Fruit fly (Drosophila melanogaster) whole organism, pupa: Measurements from ENCODE around the gene FoxL1.

Experiments
- CG13204 ChIP-seq: fragments of 200-800 bp; sonication (Bioruptor generic); optimal IDR thresholded peaks from 2 replicates; lab custom pipeline; 2018; ENCODE audit warnings: missing biosample characterization, mild to moderate bottlenecking, missing genetic modification characterization, moderate library complexity
- CG8159 ChIP-seq: fragments of 200-800 bp; sonication (Bioruptor generic); optimal IDR thresholded peaks from 3 replicates; lab custom pipeline; 2018; ENCODE audit warnings: missing biosample characterization, mild to moderate bottlenecking, missing genetic modification characterization, moderate library complexity
- gl ChIP-seq: fragments of 200-800 bp; sonication (Bioruptor generic); optimal IDR thresholded peaks from 2 replicates; lab custom pipeline; 2018; ENCODE audit warnings: missing biosample characterization, mild to moderate bottlenecking, missing genetic modification characterization

- no peak for TF ChIP-seq gl (tag; lab: Kevin White, UChicago)
- TF ChIP-seq CG8159 (tag; lab: Kevin White, UChicago) = no peak
- TF ChIP-seq CG13204 (GFP tag; lab: Kevin White, UChicago) = no peak
Measured at dm6 chr3L:4049082-4049481, 30.4 kb downstream of the FoxL1 start.
